Fruit fly (Drosophila melanogaster) whole organism, embryonic: ENCODE results near the gene CG4957.

ENCODE experiments used
- Atf6 ChIP-seq: fragments of 200-800 bp; sonication (Bioruptor generic); IDR thresholded peaks from 2 replicates; pipeline ENCODE4 v1.3.6; 2022; ENCODE audit warnings: missing biosample characterization, missing genetic modification characterization
- Blimp-1 ChIP-seq: fragments of 200-800 bp; sonication (Bioruptor generic); optimal IDR thresholded peaks from 3 replicates; lab custom pipeline; 2018; ENCODE audit warnings: missing biosample characterization, missing genetic modification characterization, mild to moderate bottlenecking, moderate library complexity, missing genetic modification reagents
- CG11093 ChIP-seq: fragments of 200-800 bp; sonication (Bioruptor generic); IDR thresholded peaks from 3 replicates; pipeline ENCODE4 v1.3.6; 2022; ENCODE audit warnings: missing biosample characterization, missing genetic modification characterization
- CG11560 ChIP-seq: fragments of 200-800 bp; sonication (Bioruptor generic); IDR thresholded peaks from 3 replicates; pipeline ENCODE4 v1.3.6; 2022; ENCODE audit warnings: missing biosample characterization, missing genetic modification characterization
- CG11696 ChIP-seq: fragments of 200-800 bp; sonication (Bioruptor generic); IDR thresholded peaks from 2 replicates; pipeline ENCODE4 v1.3.6; 2022; ENCODE audit warnings: missing biosample characterization, missing genetic modification characterization
- CG14014 ChIP-seq: fragments of 200-800 bp; sonication (Bioruptor generic); IDR thresholded peaks from 2 replicates; pipeline ENCODE4 v1.3.6; 2022; ENCODE audit warnings: missing biosample characterization, missing genetic modification characterization
- CG1529 ChIP-seq: fragments of 200-800 bp; sonication (Bioruptor generic); optimal IDR thresholded peaks from 3 replicates; lab custom pipeline; 2018; ENCODE audit warnings: missing biosample characterization, missing genetic modification characterization
- CG15479 ChIP-seq: fragments of 200-800 bp; sonication (Bioruptor generic); optimal IDR thresholded peaks from 3 replicates; lab custom pipeline; 2019; ENCODE audit warnings: missing biosample characterization, mild to moderate bottlenecking, missing genetic modification characterization, moderate library complexity
- CG15696 ChIP-seq: fragments of 200-800 bp; sonication (Bioruptor generic); optimal IDR thresholded peaks from 2 replicates; lab custom pipeline; 2019; ENCODE audit warnings: missing biosample characterization, mild to moderate bottlenecking, missing genetic modification characterization, moderate library complexity
- CG17385 ChIP-seq: fragments of 200-800 bp; sonication (Bioruptor generic); optimal IDR thresholded peaks from 3 replicates; lab custom pipeline; 2018; ENCODE audit warnings: missing biosample characterization, mild to moderate bottlenecking, missing genetic modification characterization
- CG2678 ChIP-seq: fragments of 200-800 bp; sonication (Bioruptor generic); optimal IDR thresholded peaks from 3 replicates; lab custom pipeline; 2019; ENCODE audit warnings: missing biosample characterization, mild to moderate bottlenecking, missing genetic modification characterization, moderate library complexity
- CG30403 ChIP-seq: fragments of 200-800 bp; sonication (Bioruptor generic); optimal IDR thresholded peaks from 3 replicates; lab custom pipeline; 2016; ENCODE audit warnings: missing biosample characterization, missing genetic modification characterization
- CG31365 ChIP-seq: fragments of 200-800 bp; sonication (Bioruptor generic); optimal IDR thresholded peaks from 2 replicates; lab custom pipeline; 2018; ENCODE audit warnings: missing biosample characterization, mild to moderate bottlenecking, missing genetic modification characterization
- CG3281 ChIP-seq: fragments of 200-800 bp; sonication (Bioruptor generic); optimal IDR thresholded peaks from 3 replicates; lab custom pipeline; 2017; ENCODE audit warnings: missing biosample characterization, mild to moderate bottlenecking, missing genetic modification characterization
- CG3726 ChIP-seq: fragments of 200-800 bp; sonication (Bioruptor generic); IDR thresholded peaks from 3 replicates; pipeline ENCODE4, ENCODE4 v1.3.6; 2022; ENCODE audit warnings: missing biosample characterization, missing genetic modification characterization
- CG3847 ChIP-seq: fragments of 200-800 bp; sonication (Bioruptor generic); IDR thresholded peaks from 2 replicates; pipeline ENCODE4 v1.3.6; 2022; ENCODE audit warnings: missing biosample characterization, missing genetic modification characterization
- CG6689 ChIP-seq: fragments of 200-800 bp; sonication (Bioruptor generic); IDR thresholded peaks from 2 replicates; pipeline ENCODE4 v1.3.6; 2022; ENCODE audit warnings: missing biosample characterization, missing genetic modification characterization
- CG6765 ChIP-seq: fragments of 200-800 bp; sonication (Bioruptor generic); optimal IDR thresholded peaks from 3 replicates; lab custom pipeline; 2017; ENCODE audit warnings: missing biosample characterization, mild to moderate bottlenecking, missing genetic modification characterization
- CG6791 ChIP-seq: fragments of 200-800 bp; sonication (Bioruptor generic); IDR thresholded peaks from 3 replicates; pipeline ENCODE4 v1.3.6; 2022; ENCODE audit warnings: missing biosample characterization, missing genetic modification characterization; ENCODE audit not compliant: partially characterized antibody
- CG6813 ChIP-seq: fragments of 200-800 bp; sonication (Bioruptor generic); optimal IDR thresholded peaks from 2 replicates; lab custom pipeline; 2017; ENCODE audit warnings: missing biosample characterization, missing genetic modification characterization, mild to moderate bottlenecking, moderate library complexity, missing genetic modification reagents
- CG7839 ChIP-seq: fragments of 200-800 bp; sonication (Bioruptor generic); optimal IDR thresholded peaks from 3 replicates; lab custom pipeline; 2018; ENCODE audit warnings: missing biosample characterization, mild to moderate bottlenecking, missing genetic modification characterization, moderate library complexity
- CG8290 ChIP-seq, 3 experiments: fragments of 200-800 bp; sonication (Bioruptor generic); optimal IDR thresholded peaks; 2 replicates each; lab custom pipeline; 2016 to 2019; ENCODE audit warnings: missing biosample characterization in 3 of 3, missing genetic modification characterization in 3 of 3, mild to moderate bottlenecking in 2 of 3, moderate library complexity in 1 of 3
- CG8388 ChIP-seq: fragments of 200-800 bp; sonication (Bioruptor generic); optimal IDR thresholded peaks from 2 replicates; lab custom pipeline; 2019; ENCODE audit warnings: missing biosample characterization, mild to moderate bottlenecking, missing genetic modification characterization, moderate library complexity
- CTCF ChIP-seq: fragments of 200-800 bp; sonication (Bioruptor generic); optimal IDR thresholded peaks from 2 replicates; lab custom pipeline; 2017; ENCODE audit warnings: missing biosample characterization, mild to moderate bottlenecking, missing genetic modification characterization, moderate library complexity
- CkIIα-i1 ChIP-seq: fragments of 200-800 bp; sonication (Bioruptor generic); IDR thresholded peaks from 2 replicates; pipeline ENCODE4 v1.3.6; 2022; ENCODE audit warnings: missing biosample characterization, missing genetic modification characterization
- Dll ChIP-seq: fragments of 200-800 bp; sonication (Bioruptor generic); IDR thresholded peaks from 4 replicates; pipeline ENCODE4 v1.3.6; 2022; ENCODE audit warnings: missing biosample characterization, missing genetic modification characterization; ENCODE audit not compliant: partially characterized antibody
- E2f2 ChIP-seq: fragments of 200-800 bp; sonication (Bioruptor generic); IDR thresholded peaks from 2 replicates; pipeline ENCODE4 v1.3.6; 2022; ENCODE audit warnings: missing biosample characterization, missing genetic modification characterization
- Kr ChIP-seq: fragments of 200-800 bp; sonication (Bioruptor generic); optimal IDR thresholded peaks from 2 replicates; lab custom pipeline; 2017; ENCODE audit warnings: missing biosample characterization, mild to moderate bottlenecking, missing genetic modification characterization
- Lim3 ChIP-seq: fragments of 200-800 bp; sonication (Bioruptor generic); IDR thresholded peaks from 2 replicates; pipeline ENCODE4 v1.3.6; 2022; ENCODE audit warnings: missing biosample characterization, missing genetic modification characterization
- Med ChIP-seq: fragments of 200-800 bp; sonication (Bioruptor generic); peaks from one replicate; lab custom pipeline; 2016; ENCODE audit warnings: missing biosample characterization, missing genetic modification characterization, mild to moderate bottlenecking, inconsistent platforms, moderate library complexity
- Myb ChIP-seq: fragments of 200-800 bp; sonication (Bioruptor generic); optimal IDR thresholded peaks from 2 replicates; lab custom pipeline; 2016; ENCODE audit warnings: missing biosample characterization, missing genetic modification characterization
- Nf-YC ChIP-seq: fragments of 200-800 bp; optimal IDR thresholded peaks from 3 replicates; lab custom pipeline; 2019; ENCODE audit warnings: missing biosample characterization, mild to moderate bottlenecking, missing genetic modification characterization, moderate library complexity
- NfI ChIP-seq: fragments of 200-800 bp; sonication (Bioruptor generic); optimal IDR thresholded peaks from 3 replicates; lab custom pipeline; 2018; ENCODE audit warnings: missing biosample characterization, mild to moderate bottlenecking, missing genetic modification characterization, moderate library complexity
- Opbp ChIP-seq: fragments of 200-800 bp; sonication (Bioruptor generic); IDR thresholded peaks from 3 replicates; pipeline ENCODE4 v1.3.6; 2022; ENCODE audit warnings: missing biosample characterization, missing genetic modification characterization; ENCODE audit not compliant: partially characterized antibody
- PHDP ChIP-seq: fragments of 200-800 bp; sonication (Bioruptor generic); optimal IDR thresholded peaks from 3 replicates; lab custom pipeline; 2018; ENCODE audit warnings: missing biosample characterization, mild to moderate bottlenecking, missing genetic modification characterization, moderate library complexity
- Sin3A ChIP-seq: fragments of >200 bp; optimal IDR thresholded peaks from 2 replicates; lab custom pipeline; 2018
- ab ChIP-seq: fragments of 200-800 bp; sonication (Bioruptor generic); optimal IDR thresholded peaks from 2 replicates; lab custom pipeline; 2016; ENCODE audit warnings: missing biosample characterization, missing genetic modification characterization
- cato ChIP-seq: fragments of 200-800 bp; sonication (Bioruptor generic); optimal IDR thresholded peaks from 2 replicates; lab custom pipeline; 2016; ENCODE audit warnings: missing biosample characterization, missing genetic modification characterization, borderline replicate concordance
- exex ChIP-seq: fragments of 200-800 bp; sonication (Bioruptor generic); optimal IDR thresholded peaks from 4 replicates; lab custom pipeline; 2018; ENCODE audit warnings: missing biosample characterization, mild to moderate bottlenecking, missing genetic modification characterization, moderate library complexity
- fd96Cb ChIP-seq: fragments of 200-800 bp; sonication (Bioruptor generic); optimal IDR thresholded peaks from 2 replicates; lab custom pipeline; 2018; ENCODE audit warnings: missing biosample characterization, mild to moderate bottlenecking, missing genetic modification characterization, moderate library complexity
- hb ChIP-seq: fragments of 200-800 bp; sonication (Bioruptor generic); IDR thresholded peaks from 3 replicates; pipeline ENCODE4 v1.3.6; 2022; ENCODE audit warnings: missing biosample characterization, missing genetic modification characterization; ENCODE audit not compliant: partially characterized antibody
- mld ChIP-seq: fragments of 200-800 bp; sonication (Bioruptor generic); IDR thresholded peaks from 3 replicates; pipeline ENCODE4 v1.3.6; 2022; ENCODE audit warnings: missing biosample characterization, missing genetic modification characterization; ENCODE audit not compliant: partially characterized antibody
- nmo ChIP-seq: fragments of 200-800 bp; sonication (Bioruptor generic); optimal IDR thresholded peaks from 2 replicates; lab custom pipeline; 2018; ENCODE audit warnings: missing biosample characterization, mild to moderate bottlenecking, missing genetic modification characterization, moderate library complexity
- pb ChIP-seq: fragments of 200-800 bp; sonication (Bioruptor generic); optimal IDR thresholded peaks from 3 replicates; lab custom pipeline; 2016; ENCODE audit warnings: missing biosample characterization, missing genetic modification characterization
- sc ChIP-seq, 3 experiments: fragments of >200 bp in 2 of 3; fragments of 200-800 bp in 1 of 3; sonication (Bioruptor generic) in 1 of 3; optimal IDR thresholded peaks; 2 replicates in 2 of 3; 3 replicates in 1 of 3; lab custom pipeline; 2017; ENCODE audit warnings: mild to moderate bottlenecking in 1 of 3, missing biosample characterization in 1 of 3, missing genetic modification characterization in 1 of 3, missing genetic modification reagents in 1 of 3
- slou ChIP-seq: fragments of 200-800 bp; sonication (Bioruptor generic); optimal IDR thresholded peaks from 3 replicates; lab custom pipeline; 2016; ENCODE audit warnings: missing biosample characterization, missing genetic modification characterization
- so ChIP-seq: fragments of 200-800 bp; sonication (Bioruptor generic); IDR thresholded peaks from 3 replicates; pipeline ENCODE4 v1.3.6; 2022; ENCODE audit warnings: missing biosample characterization, missing genetic modification characterization
- sqz ChIP-seq: fragments of 200-800 bp; sonication (Bioruptor generic); optimal IDR thresholded peaks from 3 replicates; lab custom pipeline; 2018; ENCODE audit warnings: missing biosample characterization, mild to moderate bottlenecking, missing genetic modification characterization
- toy ChIP-seq: fragments of 200-800 bp; sonication (Bioruptor generic); IDR thresholded peaks from 2 replicates; pipeline ENCODE4 v1.3.6; 2022; ENCODE audit warnings: missing biosample characterization, missing genetic modification characterization
- zfh1 ChIP-seq: fragments of 200-800 bp; sonication (Bioruptor generic); IDR thresholded peaks from 3 replicates; pipeline ENCODE4 v1.3.6; 2022; ENCODE audit warnings: missing biosample characterization, missing genetic modification characterization

The CG4957 gene

dm6 chr2L:10249655-10250202 lies 18.9 kb upstream of the CG4957 start (continued):
- TF ChIP-seq CG17385 (GFP tag; lab: Kevin White, UChicago) (no peak), PHDP (tag; lab: Kevin White, UChicago) (no peak), CG6689 (GFP tag; lab: Robert Waterston, UW) (no peak), sc (optimal IDR thresholded peaks at IDR 0.05; lab: Kevin White, UChicago) (no peak), sc (GFP tag; optimal IDR thresholded peaks at IDR 0.05; lab: Kevin White, UChicago) (no peak), Med (GFP tag; lab: Kevin White, UChicago) (peak; percentile 73), CG3847 (GFP tag; lab: Robert Waterston, UW) (no peak), Lim3 (GFP tag; lab: Robert Waterston, UW) (no peak), CG15479 (GFP tag; lab: Kevin White, UChicago) (peak; percentile 81), mld (GFP tag; lab: Robert Waterston, UW) (no peak), CG1529 (peak; percentile 40), CG2678 (tag; lab: Kevin White, UChicago) (no peak), CG14014 (GFP tag; lab: Robert Waterston, UW) (peak; percentile 31; the same call in 1 of the 2 replicates), zfh1 (GFP tag; lab: Robert Waterston, UW) (no peak), Nf-YC (tag; lab: Kevin White, UChicago) (no peak), so (GFP tag; lab: Robert Waterston, UW) (no peak), CTCF (GFP tag; lab: Kevin White, UChicago) (no peak), E2f2 (no peak), exex (tag; lab: Kevin White, UChicago) (peak; percentile 55), nmo (GFP tag; lab: Kevin White, UChicago) (no peak), slou (GFP tag; lab: Kevin White, UChicago) (no peak), cato (GFP tag; lab: Kevin White, UChicago) (no peak), CG3281 (GFP tag; lab: Kevin White, UChicago) (peak; percentile 45), sqz (GFP tag; lab: Kevin White, UChicago) (peak; percentile 64), CG7839 (tag; lab: Kevin White, UChicago) (no peak), CG31365 (tag; lab: Kevin White, UChicago) (no peak), CG30403 (no peak), fd96Cb (tag; lab: Kevin White, UChicago) (no peak), pb (no peak), CG6813 (no peak), Opbp (GFP tag; lab: Robert Waterston, UW) (no peak), CG15696 (peak; percentile 83), CG11696 (GFP tag; lab: Robert Waterston, UW) (no peak), CG11560 (tag; lab: Robert Waterston, UW) (no peak), CG8388 (GFP tag; lab: Kevin White, UChicago) (no peak), CG11093 (GFP tag; lab: Robert Waterston, UW) (no peak), Kr (GFP tag; lab: Kevin White, UChicago) (peak; percentile 49), CG3726 (no peak), ab (GFP tag; lab: Kevin White, UChicago) (no peak), CG6791 (GFP tag; lab: Robert Waterston, UW) (no peak), Sin3A (lab: Kevin White, UChicago) (no peak), Myb (GFP tag; lab: Kevin White, UChicago) (no peak), toy (no peak), Blimp-1 (no peak), CG6765 (GFP tag; lab: Kevin White, UChicago) (no peak), hb (GFP tag; lab: Robert Waterston, UW) (no peak), CkIIα-i1 (GFP tag; lab: Robert Waterston, UW) (no peak), Dll (0 out of 4 replicates have a peak, but pooled peaks have one; percentile 24), CG8290 (GFP tag; optimal IDR thresholded peaks at IDR 0.05; lab: Kevin White, UChicago) (peak; percentile 15), CG8290 (tag; optimal IDR thresholded peaks at IDR 0.05; lab: Kevin White, UChicago) (peak in 1 of 2 experiments; percentile 73), Atf6 (GFP tag; lab: Robert Waterston, UW) (no peak; the same call in 1 of the 2 replicates), NfI (GFP tag; lab: Kevin White, UChicago) (no peak)
